Fruit fly (Drosophila melanogaster) whole organism, embryonic: ENCODE results near the gene CG18810.

Source experiments
- Antp ChIP-seq: fragments of 200-800 bp; sonication (Bioruptor generic); optimal IDR thresholded peaks from 3 replicates; lab custom pipeline; 2016; ENCODE audit warnings: missing biosample characterization, missing genetic modification characterization
- CG10543 ChIP-seq: fragments of 200-800 bp; sonication (Bioruptor generic); optimal IDR thresholded peaks from 3 replicates; lab custom pipeline; 2017; ENCODE audit warnings: missing biosample characterization, mild to moderate bottlenecking, missing genetic modification characterization, moderate library complexity
- CG10959 ChIP-seq: fragments of 200-800 bp; sonication (Bioruptor generic); IDR thresholded peaks from 2 replicates; pipeline ENCODE4 v1.3.6; 2022; ENCODE audit warnings: missing biosample characterization, missing genetic modification characterization
- CG12071 ChIP-seq: fragments of 200-800 bp; sonication (Bioruptor generic); optimal IDR thresholded peaks from 3 replicates; lab custom pipeline; 2018; ENCODE audit warnings: missing biosample characterization, mild to moderate bottlenecking, missing genetic modification characterization
- CG12104 ChIP-seq: fragments of 200-800 bp; sonication (Bioruptor generic); optimal IDR thresholded peaks from 3 replicates; lab custom pipeline; 2016; ENCODE audit warnings: missing biosample characterization, missing genetic modification characterization
- CG12219 ChIP-seq: fragments of 200-800 bp; sonication (Bioruptor generic); optimal IDR thresholded peaks from 3 replicates; lab custom pipeline; 2018; ENCODE audit warnings: missing biosample characterization, mild to moderate bottlenecking, missing genetic modification characterization
- CG13624 ChIP-seq: fragments of 200-800 bp; sonication (Bioruptor generic); optimal IDR thresholded peaks from 2 replicates; lab custom pipeline; 2016; ENCODE audit warnings: missing biosample characterization, missing genetic modification characterization
- CG14014 ChIP-seq: fragments of 200-800 bp; sonication (Bioruptor generic); IDR thresholded peaks from 2 replicates; pipeline ENCODE4 v1.3.6; 2022; ENCODE audit warnings: missing biosample characterization, missing genetic modification characterization
- CG14965 ChIP-seq: fragments of 200-800 bp; sonication (Bioruptor generic); optimal IDR thresholded peaks from 2 replicates; lab custom pipeline; 2016; ENCODE audit warnings: missing biosample characterization, missing genetic modification characterization, borderline replicate concordance
- CG15011 ChIP-seq: fragments of 200-800 bp; sonication (Bioruptor generic); optimal IDR thresholded peaks from 3 replicates; lab custom pipeline; 2018; ENCODE audit warnings: missing biosample characterization, mild to moderate bottlenecking, missing genetic modification characterization
- CG17328 ChIP-seq: fragments of 200-800 bp; sonication (Bioruptor generic); IDR thresholded peaks from 2 replicates; pipeline ENCODE4 v1.3.6; 2022; ENCODE audit warnings: missing biosample characterization, missing genetic modification characterization
- CG17361 ChIP-seq: fragments of 200-800 bp; sonication (Bioruptor generic); IDR thresholded peaks from 3 replicates; pipeline ENCODE4 v1.3.6; 2022; ENCODE audit warnings: missing biosample characterization, missing genetic modification characterization
- CG18619 ChIP-seq: fragments of 200-800 bp; sonication (Bioruptor generic); optimal IDR thresholded peaks from 3 replicates; lab custom pipeline; 2017; ENCODE audit warnings: missing biosample characterization, mild to moderate bottlenecking, missing genetic modification characterization
- CG2199 ChIP-seq: fragments of 200-800 bp; sonication (Bioruptor generic); IDR thresholded peaks from 3 replicates; pipeline ENCODE4 v1.3.6; 2022; ENCODE audit warnings: missing biosample characterization, missing genetic modification characterization
- CG4617 ChIP-seq: fragments of 200-800 bp; sonication (Bioruptor generic); optimal IDR thresholded peaks from 3 replicates; lab custom pipeline; 2016; ENCODE audit warnings: missing biosample characterization, missing genetic modification characterization, borderline replicate concordance
- CG6791 ChIP-seq: fragments of 200-800 bp; sonication (Bioruptor generic); IDR thresholded peaks from 3 replicates; pipeline ENCODE4 v1.3.6; 2022; ENCODE audit warnings: missing biosample characterization, missing genetic modification characterization; ENCODE audit not compliant: partially characterized antibody
- CG6854 ChIP-seq: fragments of 200-800 bp; sonication (Bioruptor generic); optimal IDR thresholded peaks from 3 replicates; lab custom pipeline; 2017; ENCODE audit warnings: missing biosample characterization, mild to moderate bottlenecking, missing genetic modification characterization
- CG7271 ChIP-seq: fragments of 200-800 bp; sonication (Bioruptor generic); optimal IDR thresholded peaks from 2 replicates; lab custom pipeline; 2018; ENCODE audit warnings: missing biosample characterization, mild to moderate bottlenecking, missing genetic modification characterization, moderate library complexity
- CG7839 ChIP-seq: fragments of 200-800 bp; sonication (Bioruptor generic); optimal IDR thresholded peaks from 3 replicates; lab custom pipeline; 2018; ENCODE audit warnings: missing biosample characterization, mild to moderate bottlenecking, missing genetic modification characterization, moderate library complexity
- CG9932 ChIP-seq: fragments of 200-800 bp; sonication (Bioruptor generic); IDR thresholded peaks from 2 replicates; pipeline ENCODE4 v1.3.6; 2022; ENCODE audit warnings: missing biosample characterization, missing genetic modification characterization
- Camta ChIP-seq: fragments of 200-800 bp; sonication (Bioruptor generic); optimal IDR thresholded peaks from 2 replicates; lab custom pipeline; 2016; ENCODE audit warnings: missing biosample characterization, missing genetic modification characterization
- D ChIP-seq, 2 experiments: fragments of 200-800 bp in 1 of 2; fragments of >200 bp in 1 of 2; sonication (Bioruptor generic) in 1 of 2; optimal IDR thresholded peaks; 2 replicates in 1 of 2; 3 replicates in 1 of 2; lab custom pipeline; 2017; ENCODE audit warnings: mild to moderate bottlenecking in 1 of 2, missing biosample characterization in 1 of 2, missing genetic modification characterization in 1 of 2, missing genetic modification reagents in 1 of 2
- Dbx ChIP-seq: fragments of 200-800 bp; sonication (Bioruptor generic); IDR thresholded peaks from 3 replicates; pipeline ENCODE4 v1.3.6; 2022; ENCODE audit warnings: missing biosample characterization, missing genetic modification characterization
- Doc3 ChIP-seq: fragments of 200-800 bp; sonication (Bioruptor generic); IDR thresholded peaks from 3 replicates; pipeline ENCODE4 v1.3.6; 2022; ENCODE audit warnings: missing biosample characterization, missing genetic modification characterization; ENCODE audit not compliant: partially characterized antibody
- E2f1 ChIP-seq: fragments of 200-800 bp; sonication (Bioruptor generic); IDR thresholded peaks from 2 replicates; pipeline ENCODE4 v1.3.6; 2022; ENCODE audit warnings: missing biosample characterization, missing genetic modification characterization
- Eip74EF ChIP-seq, 2 experiments: fragments of 200-800 bp in 1 of 2; fragments of >200 bp in 1 of 2; sonication (Bioruptor generic) in 1 of 2; optimal IDR thresholded peaks; 2 replicates each; lab custom pipeline; 2017 to 2019; ENCODE audit warnings: missing biosample characterization in 2 of 2, missing genetic modification characterization in 2 of 2, mild to moderate bottlenecking in 1 of 2, moderate library complexity in 1 of 2
- H15 ChIP-seq: fragments of 200-800 bp; sonication (Bioruptor generic); IDR thresholded peaks from 3 replicates; pipeline ENCODE4 v1.3.6; 2022; ENCODE audit warnings: missing biosample characterization, missing genetic modification characterization
- HLH3B ChIP-seq: fragments of 200-800 bp; sonication (Bioruptor generic); IDR thresholded peaks from 2 replicates; pipeline ENCODE4 v1.3.6; 2022; ENCODE audit warnings: missing biosample characterization, missing genetic modification characterization
- HLHmδ ChIP-seq: fragments of 200-800 bp; sonication (Bioruptor generic); optimal IDR thresholded peaks from 2 replicates; lab custom pipeline; 2018; ENCODE audit warnings: missing biosample characterization, mild to moderate bottlenecking, missing genetic modification characterization, moderate library complexity
- Sox100B ChIP-seq: fragments of 200-800 bp; sonication (Bioruptor generic); optimal IDR thresholded peaks from 3 replicates; lab custom pipeline; 2018; ENCODE audit warnings: missing biosample characterization, mild to moderate bottlenecking, missing genetic modification characterization
- TFAM ChIP-seq: fragments of 200-800 bp; sonication (Bioruptor generic); optimal IDR thresholded peaks from 2 replicates; lab custom pipeline; 2017; ENCODE audit warnings: missing biosample characterization, missing genetic modification characterization, inconsistent platforms
- chm ChIP-seq: fragments of 200-800 bp; sonication (Bioruptor generic); IDR thresholded peaks from 2 replicates; pipeline ENCODE4 v1.3.6; 2022; ENCODE audit warnings: missing biosample characterization, missing genetic modification characterization
- croc ChIP-seq: fragments of 200-800 bp; sonication (Bioruptor generic); conservative IDR thresholded peaks from 3 replicates; pipeline ENCODE4 v1.3.6; 2022; ENCODE audit warnings: missing biosample characterization, missing genetic modification characterization
- dpn ChIP-seq, 2 experiments: fragments of 200-800 bp; sonication (Bioruptor generic); optimal IDR thresholded peaks; 3 replicates each; lab custom pipeline; 2016; ENCODE audit warnings: missing biosample characterization in 2 of 2, missing genetic modification characterization in 2 of 2
- emc ChIP-seq: fragments of 200-800 bp; sonication (Bioruptor generic); optimal IDR thresholded peaks from 2 replicates; lab custom pipeline; 2016; ENCODE audit warnings: missing biosample characterization, missing genetic modification characterization
- ftz-f1 ChIP-seq: fragments of 200-800 bp; sonication (Bioruptor generic); optimal IDR thresholded peaks from 2 replicates; lab custom pipeline; 2016; ENCODE audit warnings: missing biosample characterization, missing genetic modification characterization
- gem ChIP-seq: fragments of 200-800 bp; sonication (Bioruptor generic); optimal IDR thresholded peaks from 2 replicates; lab custom pipeline; 2019; ENCODE audit warnings: missing biosample characterization, mild to moderate bottlenecking, missing genetic modification characterization, moderate library complexity
- gro ChIP-seq: fragments of 200-800 bp; sonication (Bioruptor generic); optimal IDR thresholded peaks from 2 replicates; lab custom pipeline; 2016; ENCODE audit warnings: missing biosample characterization, missing genetic modification characterization
- odd ChIP-seq: fragments of 200-800 bp; sonication (Bioruptor generic); optimal IDR thresholded peaks from 2 replicates; lab custom pipeline; 2017; ENCODE audit warnings: missing biosample characterization, mild to moderate bottlenecking, missing genetic modification characterization
- peb ChIP-seq: fragments of 200-800 bp; sonication (Bioruptor generic); IDR thresholded peaks from 2 replicates; pipeline ENCODE4 v1.3.6; 2022; ENCODE audit warnings: missing biosample characterization, missing genetic modification characterization
- psq ChIP-seq: fragments of 200-800 bp; sonication (Bioruptor generic); optimal IDR thresholded peaks from 2 replicates; lab custom pipeline; 2017; ENCODE audit warnings: missing biosample characterization, missing genetic modification characterization
- pum ChIP-seq: fragments of 200-800 bp; sonication (Bioruptor generic); optimal IDR thresholded peaks from 2 replicates; lab custom pipeline; 2016; ENCODE audit warnings: missing biosample characterization, missing genetic modification characterization
- ranshi ChIP-seq: fragments of 200-800 bp; sonication (Bioruptor generic); IDR thresholded peaks from 2 replicates; pipeline ENCODE4 v1.3.6; 2022; ENCODE audit warnings: missing biosample characterization, missing genetic modification characterization
- salm ChIP-seq: fragments of 200-800 bp; sonication (Bioruptor generic); optimal IDR thresholded peaks from 2 replicates; lab custom pipeline; 2018; ENCODE audit warnings: missing biosample characterization, mild to moderate bottlenecking, missing genetic modification characterization
- sd ChIP-seq: fragments of 200-800 bp; sonication (Bioruptor generic); optimal IDR thresholded peaks from 3 replicates; lab custom pipeline; 2018; ENCODE audit warnings: missing biosample characterization, mild to moderate bottlenecking, missing genetic modification characterization, moderate library complexity
- sqz ChIP-seq: fragments of 200-800 bp; sonication (Bioruptor generic); optimal IDR thresholded peaks from 3 replicates; lab custom pipeline; 2018; ENCODE audit warnings: missing biosample characterization, mild to moderate bottlenecking, missing genetic modification characterization
- stwl ChIP-seq: fragments of 200-800 bp; sonication (Bioruptor generic); optimal IDR thresholded peaks from 3 replicates; lab custom pipeline; 2018; ENCODE audit warnings: missing biosample characterization, mild to moderate bottlenecking, missing genetic modification characterization, moderate library complexity
- tgo ChIP-seq: fragments of 200-800 bp; sonication (Bioruptor generic); IDR thresholded peaks from 3 replicates; pipeline ENCODE4 v1.3.6; 2022; ENCODE audit warnings: missing biosample characterization, missing genetic modification characterization
- unpg ChIP-seq: fragments of 200-800 bp; sonication (Bioruptor generic); optimal IDR thresholded peaks from 3 replicates; lab custom pipeline; 2018; ENCODE audit warnings: missing biosample characterization, mild to moderate bottlenecking, missing genetic modification characterization, moderate library complexity
- yki ChIP-seq: fragments of >200 bp; optimal IDR thresholded peaks from 3 replicates; lab custom pipeline; 2018
- zf30C ChIP-seq: fragments of 200-800 bp; sonication (Bioruptor generic); optimal IDR thresholded peaks from 3 replicates; lab custom pipeline; 2018; ENCODE audit warnings: missing biosample characterization, mild to moderate bottlenecking, missing genetic modification characterization
- zfh1 ChIP-seq: fragments of 200-800 bp; sonication (Bioruptor generic); IDR thresholded peaks from 3 replicates; pipeline ENCODE4 v1.3.6; 2022; ENCODE audit warnings: missing biosample characterization, missing genetic modification characterization

Gene CG18810

dm6 chr2L:20638413-20638812 lies 10.3 kb upstream of the CG18810 start (continued):
- TF ChIP-seq gro (GFP tag; lab: Kevin White, UChicago) (no peak), CG10543 (GFP tag; lab: Kevin White, UChicago) (no peak), CG4617 (GFP tag; lab: Kevin White, UChicago) (no peak), CG18619 (GFP tag; lab: Kevin White, UChicago) (no peak), CG6791 (GFP tag; lab: Robert Waterston, UW) (peak; percentile 48; the same call in 2 of the 3 replicates), Camta (GFP tag; lab: Kevin White, UChicago) (no peak), Doc3 (no peak), CG6854 (GFP tag; lab: Kevin White, UChicago) (no peak), ranshi (no peak), ftz-f1 (GFP tag; lab: Kevin White, UChicago) (no peak), gem (no peak), odd (GFP tag; lab: Kevin White, UChicago) (no peak), sd (no peak), CG2199 (GFP tag; lab: Robert Waterston, UW) (peak; percentile 84; the same call in 2 of the 3 replicates), CG14965 (no peak), dpn (GFP tag; optimal IDR thresholded peaks at IDR 0.05; lab: Kevin White, UChicago) (no peak), CG7839 (tag; lab: Kevin White, UChicago) (no peak), CG12219 (no peak), TFAM (GFP tag; lab: Kevin White, UChicago) (no peak), Dbx (no peak), croc (GFP tag; lab: Robert Waterston, UW) (no peak), sqz (GFP tag; lab: Kevin White, UChicago) (no peak), emc (GFP tag; lab: Kevin White, UChicago) (no peak), salm (tag; lab: Kevin White, UChicago) (no peak), E2f1 (GFP tag; lab: Robert Waterston, UW) (no peak), CG12104 (GFP tag; lab: Kevin White, UChicago) (no peak), pum (GFP tag; lab: Kevin White, UChicago) (no peak), CG12071 (GFP tag; lab: Kevin White, UChicago) (no peak), D (optimal IDR thresholded peaks at IDR 0.05; lab: Kevin White, UChicago) (no peak), D (GFP tag; optimal IDR thresholded peaks at IDR 0.05; lab: Kevin White, UChicago) (no peak), tgo (GFP tag; lab: Robert Waterston, UW) (no peak), CG15011 (GFP tag; lab: Kevin White, UChicago) (no peak), CG10959 (GFP tag; lab: Robert Waterston, UW) (no peak), HLHmδ (GFP tag; lab: Kevin White, UChicago) (no peak), unpg (GFP tag; lab: Kevin White, UChicago) (no peak), Sox100B (GFP tag; lab: Kevin White, UChicago) (no peak), zfh1 (GFP tag; lab: Robert Waterston, UW) (no peak), CG7271 (tag; lab: Kevin White, UChicago) (no peak), Eip74EF (GFP tag; optimal IDR thresholded peaks at IDR 0.05; lab: Kevin White, UChicago) (no peak), CG14014 (GFP tag; lab: Robert Waterston, UW) (no peak), Antp (no peak), yki (lab: Kevin White, UChicago) (peak; percentile 53), stwl (tag; lab: Kevin White, UChicago) (peak; percentile 95), HLH3B (GFP tag; lab: Robert Waterston, UW) (no peak), peb (GFP tag; lab: Robert Waterston, UW) (no peak), CG13624 (GFP tag; lab: Kevin White, UChicago) (no peak), chm (GFP tag; lab: Robert Waterston, UW) (no peak), CG17361 (GFP tag; lab: Robert Waterston, UW) (peak; percentile 38; the same call in 1 of the 3 replicates), H15 (GFP tag; lab: Robert Waterston, UW) (no peak), zf30C (GFP tag; lab: Kevin White, UChicago) (no peak), psq (GFP tag; lab: Kevin White, UChicago) (no peak), CG17328 (no peak), CG9932 (GFP tag; lab: Robert Waterston, UW) (no peak)
